Worm (Caenorhabditis elegans): Measurements from ENCODE around the gene F53A2.3.

- TF ChIP-seq ama-1 (optimal IDR thresholded peaks at IDR 0.05): no peak
- TF ChIP-seq nhr-11 (tag; optimal IDR thresholded peaks at IDR 0.05): no peak
- TF ChIP-seq elt-1 (tag; optimal IDR thresholded peaks at IDR 0.05): no peak
- no peak for TF ChIP-seq pha-4 (tag; optimal IDR thresholded peaks at IDR 0.05)
Observed at ce11 chrIII:13347782-13348327, 8.3 kb upstream of the F53A2.3 start.
